Worm (Caenorhabditis elegans) whole organism, L4 larva: Measurements from ENCODE around the gene T24D5.3.
A peak's percentile ranks its signal among the peaks of the same experiment; 100 is the strongest.

Source experiments
- D1046.2 ChIP-seq: fragments of 200-800 bp; sonication (Bioruptor generic); IDR thresholded peaks from 2 replicates; pipeline ENCODE4 v1.3.6; 2022; ENCODE audit warnings: missing genetic modification characterization, missing compliant biosample characterization
- F10B5.3 ChIP-seq: sonication (generic microtip); optimal IDR thresholded peaks from 2 replicates; lab custom pipeline; 2016; ENCODE audit warnings: mild to moderate bottlenecking, missing genetic modification characterization, missing compliant biosample characterization
- F37D6.2 ChIP-seq: sonication (generic microtip); optimal IDR thresholded peaks from 2 replicates; lab custom pipeline; 2016; ENCODE audit warnings: mild to moderate bottlenecking, missing genetic modification characterization, missing compliant biosample characterization
- F44E2.7 ChIP-seq: fragments of 200-800 bp; sonication (Bioruptor generic); IDR thresholded peaks from 2 replicates; pipeline ENCODE4 v2.1.2; 2022; ENCODE audit warnings: missing genetic modification characterization, missing compliant biosample characterization
- Y48G9A.11 ChIP-seq: fragments of 200-800 bp; sonication (Bioruptor generic); IDR thresholded peaks from 2 replicates; pipeline ENCODE4 v1.3.6; 2022; ENCODE audit warnings: missing genetic modification reagents, missing genetic modification characterization, missing compliant biosample characterization
- ZK337.2 ChIP-seq: fragments of 200-800 bp; sonication (Bioruptor generic); IDR thresholded peaks from 2 replicates; pipeline ENCODE4 v1.3.6; 2022; ENCODE audit warnings: missing genetic modification reagents, missing genetic modification characterization, missing compliant biosample characterization
- ama-1 ChIP-seq: fragments of 150-350 bp; optimal IDR thresholded peaks from 2 replicates; lab custom pipeline; 2014; ENCODE audit warnings: inconsistent platforms, mixed read lengths
- ceh-62 ChIP-seq: sonication (generic microtip); optimal IDR thresholded peaks from 2 replicates; lab custom pipeline; 2017; ENCODE audit warnings: missing biosample characterization, missing genetic modification characterization
- ces-1 ChIP-seq: fragments of 150-350 bp; sonication (generic microtip); optimal IDR thresholded peaks from 4 replicates; lab custom pipeline; 2014; ENCODE audit warnings: missing biosample characterization, missing genetic modification reagents, missing genetic modification characterization
- ctbp-1 ChIP-seq: fragments of 200-800 bp; sonication (Bioruptor generic); IDR thresholded peaks from 2 replicates; pipeline ENCODE4 v1.3.6; 2022; ENCODE audit warnings: missing genetic modification reagents, missing genetic modification characterization, missing compliant biosample characterization
- daf-8 ChIP-seq: fragments of 200-800 bp; sonication (Bioruptor generic); IDR thresholded peaks from 2 replicates; pipeline ENCODE4 v1.3.6; 2022; ENCODE audit warnings: missing genetic modification characterization, missing compliant biosample characterization
- dmd-8 ChIP-seq: fragments of 200-800 bp; sonication (Bioruptor generic); IDR thresholded peaks from 2 replicates; pipeline ENCODE4 v1.3.6; 2022; ENCODE audit warnings: missing genetic modification characterization, missing compliant biosample characterization
- dmd-9 ChIP-seq: fragments of 200-800 bp; sonication (Bioruptor generic); IDR thresholded peaks from 2 replicates; pipeline ENCODE4 v1.3.6; 2022; ENCODE audit warnings: missing genetic modification reagents, missing genetic modification characterization, missing compliant biosample characterization
- egl-27 ChIP-seq: sonication (generic microtip); optimal IDR thresholded peaks from 3 replicates; lab custom pipeline; 2017; ENCODE audit warnings: missing biosample characterization, missing genetic modification reagents, missing genetic modification characterization
- egl-43 ChIP-seq: fragments of 200-800 bp; sonication (Bioruptor generic); IDR thresholded peaks from 2 replicates; pipeline ENCODE4 v1.3.6; 2022; ENCODE audit warnings: missing genetic modification reagents, missing genetic modification characterization, missing compliant biosample characterization
- fkh-10 ChIP-seq: fragments of 150-350 bp; optimal IDR thresholded peaks from 2 replicates; lab custom pipeline; 2014; ENCODE audit warnings: missing biosample characterization, missing genetic modification reagents, missing genetic modification characterization
- gei-8 ChIP-seq: fragments of 200-800 bp; sonication (Bioruptor generic); optimal IDR thresholded peaks from 2 replicates; lab custom pipeline; 2018; ENCODE audit warnings: mild to moderate bottlenecking, missing genetic modification characterization, missing compliant biosample characterization
- lim-7 ChIP-seq: fragments of 200-800 bp; sonication (Bioruptor generic); IDR thresholded peaks from 2 replicates; pipeline ENCODE4 v1.3.6; 2022; ENCODE audit warnings: missing genetic modification characterization, missing compliant biosample characterization
- lin-1 ChIP-seq: fragments of 200-800 bp; sonication (Bioruptor generic); IDR thresholded peaks from 2 replicates; pipeline ENCODE4 v1.3.6; 2022; ENCODE audit warnings: missing genetic modification reagents, missing genetic modification characterization, missing compliant biosample characterization
- lin-29 ChIP-seq: fragments of 200-800 bp; sonication (Bioruptor generic); IDR thresholded peaks from 2 replicates; pipeline ENCODE4 v1.3.6; 2022; ENCODE audit warnings: missing genetic modification reagents, missing genetic modification characterization, missing compliant biosample characterization
- lin-39 ChIP-seq: fragments of 150-350 bp; optimal IDR thresholded peaks from 2 replicates; lab custom pipeline; 2014; ENCODE audit warnings: missing biosample characterization, missing genetic modification reagents, missing genetic modification characterization
- lsy-2 ChIP-seq, 2 experiments: fragments of 150-350 bp in 1 of 2; sonication (generic microtip) in 1 of 2; optimal IDR thresholded peaks; 2 replicates each; lab custom pipeline; 2014 to 2017; ENCODE audit warnings: missing biosample characterization in 2 of 2, missing genetic modification characterization in 2 of 2
- madf-9 ChIP-seq: fragments of 200-800 bp; sonication (Bioruptor generic); conservative IDR thresholded peaks from 2 replicates; pipeline ENCODE4 v1.3.6; 2022; ENCODE audit warnings: missing genetic modification reagents, missing genetic modification characterization, missing compliant biosample characterization
- mxl-2 ChIP-seq: fragments of 200-800 bp; sonication (Bioruptor generic); conservative IDR thresholded peaks from 2 replicates; pipeline ENCODE4 v1.3.6; 2022; ENCODE audit warnings: missing genetic modification reagents, missing genetic modification characterization, missing compliant biosample characterization
- mxl-3 ChIP-seq: fragments of 200-800 bp; sonication (Bioruptor generic); optimal IDR thresholded peaks from 2 replicates; lab custom pipeline; 2018; ENCODE audit warnings: mild to moderate bottlenecking, missing genetic modification characterization, missing compliant biosample characterization
- nhr-102 ChIP-seq: sonication (generic microtip); optimal IDR thresholded peaks from 2 replicates; lab custom pipeline; 2016; ENCODE audit warnings: mild to moderate bottlenecking, missing genetic modification characterization, moderate library complexity, missing compliant biosample characterization
- nhr-237 ChIP-seq: sonication (generic microtip); optimal IDR thresholded peaks from 2 replicates; lab custom pipeline; 2017; ENCODE audit warnings: missing biosample characterization, missing genetic modification characterization
- nhr-25 ChIP-seq: sonication (generic microtip); optimal IDR thresholded peaks from 2 replicates; lab custom pipeline; 2017; ENCODE audit warnings: missing genetic modification characterization, mild to moderate bottlenecking, missing compliant biosample characterization, antibody characterized with exemption, moderate library complexity, borderline replicate concordance; ENCODE audit not compliant: insufficient read depth
- nhr-28 ChIP-seq: fragments of 150-350 bp; optimal IDR thresholded peaks from 2 replicates; lab custom pipeline; 2014; ENCODE audit warnings: missing biosample characterization, missing genetic modification characterization
- nhr-42 ChIP-seq: fragments of 200-800 bp; sonication (Bioruptor generic); IDR thresholded peaks from 2 replicates; pipeline ENCODE4 v1.3.6; 2022; ENCODE audit warnings: missing genetic modification characterization, missing compliant biosample characterization
- php-3 ChIP-seq: fragments of 200-800 bp; sonication (Bioruptor generic); IDR thresholded peaks from 2 replicates; pipeline ENCODE4 v1.3.6; 2022; ENCODE audit warnings: missing genetic modification reagents, missing genetic modification characterization, missing compliant biosample characterization
- pqm-1 ChIP-seq: sonication (generic microtip); optimal IDR thresholded peaks from 2 replicates; lab custom pipeline; 2017; ENCODE audit warnings: missing biosample characterization, missing genetic modification characterization
- skn-1 ChIP-seq: fragments of 150-350 bp; optimal IDR thresholded peaks from 2 replicates; lab custom pipeline; 2014; ENCODE audit warnings: missing biosample characterization, missing genetic modification characterization
- snpc-1.2 ChIP-seq: fragments of 200-800 bp; sonication (Bioruptor generic); IDR thresholded peaks from 2 replicates; pipeline ENCODE4 v1.3.6; 2022; ENCODE audit warnings: missing genetic modification reagents, missing genetic modification characterization, missing compliant biosample characterization
- spr-3 ChIP-seq: fragments of 200-800 bp; sonication (Bioruptor generic); optimal IDR thresholded peaks from 2 replicates; lab custom pipeline; 2018; ENCODE audit warnings: mild to moderate bottlenecking, missing genetic modification characterization, missing compliant biosample characterization
- unc-62 ChIP-seq, 3 experiments: fragments of 150-350 bp in 1 of 3; sonication (generic microtip); optimal IDR thresholded peaks in 2 of 3; peaks in 1 of 3; 1 replicate in 1 of 3; 2 replicates in 2 of 3; lab custom pipeline; 2014 to 2017; ENCODE audit warnings: missing biosample characterization in 3 of 3, missing genetic modification characterization in 3 of 3, missing genetic modification reagents in 3 of 3, missing genotype in 1 of 3
- vab-7 ChIP-seq: fragments of 200-800 bp; sonication (Bioruptor generic); IDR thresholded peaks from 2 replicates; pipeline ENCODE4 v1.3.6; 2022; ENCODE audit warnings: missing genetic modification reagents, missing genetic modification characterization, missing compliant biosample characterization
- zfp-2 ChIP-seq: sonication (generic microtip); optimal IDR thresholded peaks from 2 replicates; lab custom pipeline; 2016; ENCODE audit warnings: mild to moderate bottlenecking, missing genetic modification characterization, missing compliant biosample characterization
- zip-2 ChIP-seq: fragments of 150-350 bp; optimal IDR thresholded peaks from 2 replicates; lab custom pipeline; 2014; ENCODE audit warnings: missing biosample characterization, missing genetic modification characterization

Gene T24D5.3

DNA sequence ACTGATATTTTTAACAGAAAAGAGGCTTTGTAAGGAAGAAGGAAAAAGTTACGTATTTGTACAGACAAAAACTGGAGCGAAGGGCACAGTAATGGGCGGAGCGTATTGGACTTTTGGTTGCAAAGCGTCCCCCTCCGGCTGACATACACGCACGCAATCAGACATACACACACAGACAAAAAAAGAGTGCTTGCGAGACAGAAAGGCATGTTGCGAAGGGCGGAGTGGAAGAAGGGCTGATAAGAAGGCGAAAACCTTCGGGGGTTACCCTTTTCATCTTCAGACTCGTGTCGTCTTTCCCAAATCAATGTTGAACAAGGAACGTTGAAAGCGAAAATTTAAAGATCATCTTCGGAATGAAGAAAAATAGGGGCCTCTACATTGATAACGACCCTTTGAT lies 50.7 kb downstream of the T24D5.3 start (continued):
- TF ChIP-seq madf-9 (GFP tag; lab: Robert Waterston, UW), result 0 out of 2 replicates have a peak, but pooled peaks have one; percentile 32
- TF ChIP-seq mxl-2 (GFP tag; lab: Robert Waterston, UW), result peak; percentile 61; the same call in 1 of the 2 replicates
- TF ChIP-seq zip-2, result no peak
- peak; percentile 89 for TF ChIP-seq nhr-28
- no peak for TF ChIP-seq vab-7
- no peak for TF ChIP-seq zfp-2 (tag; lab: Kevin White, UChicago)
- TF ChIP-seq dmd-8 (GFP tag; lab: Robert Waterston, UW), result no peak
- TF ChIP-seq F44E2.7 (GFP tag; lab: Robert Waterston, UW), result no peak
- no peak for TF ChIP-seq dmd-9
- TF ChIP-seq nhr-237 (tag; lab: Kevin White, UChicago), result no peak
- TF ChIP-seq lim-7 (GFP tag; lab: Robert Waterston, UW), result no peak
- peak; percentile 35 for TF ChIP-seq nhr-102 (tag; lab: Kevin White, UChicago)
- TF ChIP-seq daf-8, result no peak
- no peak for TF ChIP-seq nhr-42 (GFP tag; lab: Robert Waterston, UW)
- TF ChIP-seq F37D6.2 (tag; lab: Kevin White, UChicago), result no peak
- no peak for TF ChIP-seq php-3 (GFP tag; lab: Robert Waterston, UW)
- TF ChIP-seq lin-39 (tag; lab: Kevin White, UChicago), result no peak
- 0 out of 2 replicates have a peak, but pooled peaks have one; percentile 11 for TF ChIP-seq lin-1 (GFP tag; lab: Robert Waterston, UW)
- TF ChIP-seq ctbp-1 (GFP tag; lab: Robert Waterston, UW), result no peak
- no peak for TF ChIP-seq ceh-62
- peak; percentile 37 for TF ChIP-seq nhr-25 (tag; lab: Kevin White, UChicago)
- no peak for TF ChIP-seq ZK337.2
- TF ChIP-seq pqm-1 (tag; lab: Kevin White, UChicago), result no peak
- no peak for TF ChIP-seq gei-8 (GFP tag; lab: Kevin White, UChicago)
- no peak for TF ChIP-seq ama-1 (lab: Kevin White, UChicago)
- no peak for TF ChIP-seq D1046.2 (GFP tag; lab: Robert Waterston, UW)
- TF ChIP-seq unc-62 (GFP tag; optimal IDR thresholded peaks at IDR 0.05 in 1 of 2; lab: Kevin White, UChicago), result peak in 1 of 2 experiments; percentile 74
- TF ChIP-seq unc-62 (tag; optimal IDR thresholded peaks at IDR 0.05; lab: Kevin White, UChicago), result no peak
- no peak for TF ChIP-seq lin-29 (GFP tag; lab: Robert Waterston, UW)
- peak in 1 of 2 experiments; percentile 31 for TF ChIP-seq lsy-2 (tag; optimal IDR thresholded peaks at IDR 0.05; lab: Kevin White, UChicago)
- TF ChIP-seq snpc-1.2 (GFP tag; lab: Robert Waterston, UW), result 0 out of 2 replicates have a peak, but pooled peaks have one; percentile 12
- 0 out of 2 replicates have a peak, but pooled peaks have one; percentile 17 for TF ChIP-seq egl-43
- TF ChIP-seq spr-3 (GFP tag; lab: Kevin White, UChicago), result no peak
- peak; percentile 88 for TF ChIP-seq mxl-3 (GFP tag; lab: Kevin White, UChicago)
- TF ChIP-seq Y48G9A.11 (GFP tag; lab: Robert Waterston, UW), result no peak

DNA sequence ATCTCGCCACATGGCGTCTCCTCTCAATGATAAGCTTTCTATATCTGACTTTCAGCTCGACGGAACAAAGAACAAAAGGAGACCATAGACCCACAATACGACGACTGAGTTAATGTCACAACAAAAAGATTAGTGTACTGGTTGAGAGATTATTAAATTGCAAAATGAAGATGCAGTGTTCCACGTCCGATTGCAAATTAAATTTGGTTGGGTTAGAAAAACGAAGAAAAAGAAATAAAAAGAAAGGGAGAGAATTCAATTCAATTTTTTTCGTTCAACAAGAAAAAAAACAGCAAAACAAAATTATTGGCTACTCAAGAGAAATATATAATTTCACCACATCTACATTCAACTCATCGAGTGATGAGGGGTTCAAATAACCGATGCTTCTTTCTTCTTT lies 51.6 kb downstream of the T24D5.3 start:
- no peak for TF ChIP-seq egl-27 (tag; lab: Kevin White, UChicago)
- TF ChIP-seq ctbp-1 (GFP tag; lab: Robert Waterston, UW), result peak; percentile 58; the same call in 1 of the 2 replicates
- TF ChIP-seq ces-1 (GFP tag; lab: Kevin White, UChicago), result peak; percentile 87
- no peak for TF ChIP-seq skn-1
- peak in 1 of 2 experiments; percentile 17 for TF ChIP-seq lsy-2 (tag; optimal IDR thresholded peaks at IDR 0.05; lab: Kevin White, UChicago)
- TF ChIP-seq fkh-10 (GFP tag; lab: Kevin White, UChicago), result peak; percentile 67
- TF ChIP-seq F10B5.3, result no peak
- peak in 1 of 2 experiments; percentile 68 for TF ChIP-seq unc-62 (GFP tag; optimal IDR thresholded peaks at IDR 0.05 in 1 of 2; lab: Kevin White, UChicago)
- TF ChIP-seq unc-62 (tag; optimal IDR thresholded peaks at IDR 0.05; lab: Kevin White, UChicago), result no peak
- no peak for TF ChIP-seq daf-8
